Fruit fly (Drosophila melanogaster) whole organism, embryonic: ENCODE measurements around the gene CG14971.
A peak's percentile ranks its signal among the peaks of the same experiment; 100 is the strongest.

Experiments used
- CG10147 ChIP-seq: fragments of 200-800 bp; sonication (Bioruptor generic); optimal IDR thresholded peaks from 2 replicates; lab custom pipeline; 2019; ENCODE audit warnings: missing biosample characterization, mild to moderate bottlenecking, missing genetic modification characterization, moderate library complexity
- CG1024 ChIP-seq: fragments of 200-800 bp; sonication (Bioruptor generic); IDR thresholded peaks from 2 replicates; pipeline ENCODE4 v1.3.6; 2022; ENCODE audit warnings: missing biosample characterization, missing genetic modification characterization
- CG10565 ChIP-seq: fragments of 200-800 bp; sonication (Bioruptor generic); optimal IDR thresholded peaks from 3 replicates; lab custom pipeline; 2016; ENCODE audit warnings: missing biosample characterization, mild to moderate bottlenecking, missing genetic modification characterization
- CG10959 ChIP-seq: fragments of 200-800 bp; sonication (Bioruptor generic); IDR thresholded peaks from 2 replicates; pipeline ENCODE4 v1.3.6; 2022; ENCODE audit warnings: missing biosample characterization, missing genetic modification characterization
- CG10979 ChIP-seq: fragments of 200-800 bp; sonication (Bioruptor generic); optimal IDR thresholded peaks from 2 replicates; lab custom pipeline; 2018; ENCODE audit warnings: missing biosample characterization, mild to moderate bottlenecking, missing genetic modification characterization, moderate library complexity
- CG11093 ChIP-seq: fragments of 200-800 bp; sonication (Bioruptor generic); IDR thresholded peaks from 3 replicates; pipeline ENCODE4 v1.3.6; 2022; ENCODE audit warnings: missing biosample characterization, missing genetic modification characterization
- CG11560 ChIP-seq: fragments of 200-800 bp; sonication (Bioruptor generic); IDR thresholded peaks from 3 replicates; pipeline ENCODE4 v1.3.6; 2022; ENCODE audit warnings: missing biosample characterization, missing genetic modification characterization
- CG12104 ChIP-seq: fragments of 200-800 bp; sonication (Bioruptor generic); optimal IDR thresholded peaks from 3 replicates; lab custom pipeline; 2016; ENCODE audit warnings: missing biosample characterization, missing genetic modification characterization
- CG12155 ChIP-seq: fragments of 200-800 bp; sonication (Bioruptor generic); optimal IDR thresholded peaks from 3 replicates; lab custom pipeline; 2016; ENCODE audit warnings: missing biosample characterization, missing genetic modification characterization
- CG12236 ChIP-seq: fragments of 200-800 bp; sonication (Bioruptor generic); optimal IDR thresholded peaks from 2 replicates; lab custom pipeline; 2016; ENCODE audit warnings: missing biosample characterization, missing genetic modification characterization
- CG12942 ChIP-seq: fragments of 200-800 bp; sonication (Bioruptor generic); optimal IDR thresholded peaks from 3 replicates; lab custom pipeline; 2016; ENCODE audit warnings: missing biosample characterization, missing genetic modification characterization
- CG14050 ChIP-seq: fragments of 200-800 bp; sonication (Bioruptor generic); IDR thresholded peaks from 3 replicates; pipeline ENCODE4 v1.3.6; 2022; ENCODE audit warnings: missing biosample characterization, missing genetic modification characterization
- CG15514 ChIP-seq: fragments of 200-800 bp; sonication (Bioruptor generic); optimal IDR thresholded peaks from 3 replicates; lab custom pipeline; 2017; ENCODE audit warnings: missing biosample characterization, missing genetic modification characterization, mild to moderate bottlenecking, moderate library complexity, missing genetic modification reagents
- CG1603 ChIP-seq: fragments of 200-800 bp; sonication (Bioruptor generic); optimal IDR thresholded peaks from 2 replicates; lab custom pipeline; 2019; ENCODE audit warnings: missing biosample characterization, mild to moderate bottlenecking, missing genetic modification characterization, moderate library complexity
- CG17328 ChIP-seq: fragments of 200-800 bp; sonication (Bioruptor generic); IDR thresholded peaks from 2 replicates; pipeline ENCODE4 v1.3.6; 2022; ENCODE audit warnings: missing biosample characterization, missing genetic modification characterization
- CG30403 ChIP-seq: fragments of 200-800 bp; sonication (Bioruptor generic); optimal IDR thresholded peaks from 3 replicates; lab custom pipeline; 2016; ENCODE audit warnings: missing biosample characterization, missing genetic modification characterization
- CG3407 ChIP-seq: fragments of 200-800 bp; sonication (Bioruptor generic); optimal IDR thresholded peaks from 2 replicates; lab custom pipeline; 2018; ENCODE audit warnings: missing biosample characterization, mild to moderate bottlenecking, missing genetic modification characterization
- CG34422 ChIP-seq: fragments of 200-800 bp; sonication (Bioruptor generic); IDR thresholded peaks from 3 replicates; pipeline ENCODE4 v1.3.6; 2022; ENCODE audit warnings: missing biosample characterization, missing genetic modification characterization
- CG3726 ChIP-seq: fragments of 200-800 bp; sonication (Bioruptor generic); IDR thresholded peaks from 3 replicates; pipeline ENCODE4, ENCODE4 v1.3.6; 2022; ENCODE audit warnings: missing biosample characterization, missing genetic modification characterization
- CG42726 ChIP-seq: fragments of 200-800 bp; sonication (Bioruptor generic); IDR thresholded peaks from 2 replicates; pipeline ENCODE4 v1.3.6; 2022; ENCODE audit warnings: missing biosample characterization, missing genetic modification characterization; ENCODE audit not compliant: partially characterized antibody
- CG4617 ChIP-seq: fragments of 200-800 bp; sonication (Bioruptor generic); optimal IDR thresholded peaks from 3 replicates; lab custom pipeline; 2016; ENCODE audit warnings: missing biosample characterization, missing genetic modification characterization, borderline replicate concordance
- CG4820 ChIP-seq: fragments of 200-800 bp; sonication (Bioruptor generic); optimal IDR thresholded peaks from 3 replicates; lab custom pipeline; 2016; ENCODE audit warnings: missing biosample characterization, missing genetic modification characterization
- CG5245 ChIP-seq: fragments of 200-800 bp; sonication (Bioruptor generic); optimal IDR thresholded peaks from 3 replicates; lab custom pipeline; 2016; ENCODE audit warnings: missing biosample characterization, missing genetic modification characterization
- CG9215 ChIP-seq: fragments of 200-800 bp; sonication (Bioruptor generic); IDR thresholded peaks from 2 replicates; pipeline ENCODE4 v1.3.6; 2022; ENCODE audit warnings: missing biosample characterization, missing genetic modification characterization
- CG9437 ChIP-seq: fragments of 200-800 bp; sonication (Bioruptor generic); optimal IDR thresholded peaks from 2 replicates; lab custom pipeline; 2018; ENCODE audit warnings: missing biosample characterization, mild to moderate bottlenecking, missing genetic modification characterization
- CHES-1-like ChIP-seq: fragments of 200-800 bp; sonication (Bioruptor generic); optimal IDR thresholded peaks from 2 replicates; lab custom pipeline; 2016; ENCODE audit warnings: missing biosample characterization, missing genetic modification characterization
- Dip2 ChIP-seq: fragments of 200-800 bp; sonication (Bioruptor generic); IDR thresholded peaks from 2 replicates; pipeline ENCODE4 v1.3.6; 2022; ENCODE audit warnings: missing biosample characterization, missing genetic modification characterization
- Drgx ChIP-seq: fragments of 200-800 bp; sonication (Bioruptor generic); IDR thresholded peaks from 2 replicates; pipeline ENCODE4 v1.3.6; 2022; ENCODE audit warnings: missing biosample characterization, missing genetic modification characterization
- Hr51 ChIP-seq, 2 experiments: fragments of 200-800 bp; sonication (Bioruptor generic); optimal IDR thresholded peaks; 2 replicates in 1 of 2; 3 replicates in 1 of 2; lab custom pipeline; 2016 to 2018; ENCODE audit warnings: missing biosample characterization in 2 of 2, missing genetic modification characterization in 2 of 2, mild to moderate bottlenecking in 1 of 2, moderate library complexity in 1 of 2
- Nf-YC ChIP-seq: fragments of 200-800 bp; optimal IDR thresholded peaks from 3 replicates; lab custom pipeline; 2019; ENCODE audit warnings: missing biosample characterization, mild to moderate bottlenecking, missing genetic modification characterization, moderate library complexity
- Oaz ChIP-seq: fragments of 200-800 bp; sonication (Bioruptor generic); IDR thresholded peaks from 2 replicates; pipeline ENCODE4 v1.3.6; 2022; ENCODE audit warnings: missing biosample characterization, missing genetic modification characterization
- PHDP ChIP-seq: fragments of 200-800 bp; sonication (Bioruptor generic); optimal IDR thresholded peaks from 3 replicates; lab custom pipeline; 2018; ENCODE audit warnings: missing biosample characterization, mild to moderate bottlenecking, missing genetic modification characterization, moderate library complexity
- Six4 ChIP-seq: fragments of 200-800 bp; sonication (Bioruptor generic); optimal IDR thresholded peaks from 2 replicates; lab custom pipeline; 2016; ENCODE audit warnings: missing biosample characterization, missing genetic modification characterization
- Spps ChIP-seq: fragments of 200-800 bp; sonication (Bioruptor generic); optimal IDR thresholded peaks from 2 replicates; lab custom pipeline; 2018; ENCODE audit warnings: missing biosample characterization, mild to moderate bottlenecking, missing genetic modification characterization
- Sry-δ ChIP-seq: fragments of 200-800 bp; sonication (Bioruptor generic); optimal IDR thresholded peaks from 2 replicates; lab custom pipeline; 2016; ENCODE audit warnings: missing biosample characterization, missing genetic modification characterization
- amos ChIP-seq: fragments of 200-800 bp; sonication (Bioruptor generic); IDR thresholded peaks from 2 replicates; pipeline ENCODE4 v1.3.6; 2022; ENCODE audit warnings: missing biosample characterization, missing genetic modification characterization; ENCODE audit not compliant: partially characterized antibody
- ara ChIP-seq: fragments of 200-800 bp; sonication (Bioruptor generic); IDR thresholded peaks from 2 replicates; pipeline ENCODE4 v1.3.6; 2022; ENCODE audit warnings: missing biosample characterization, missing genetic modification characterization
- ci ChIP-seq: fragments of 200-800 bp; sonication (Bioruptor generic); IDR thresholded peaks from 3 replicates; pipeline ENCODE4 v1.3.6; 2022; ENCODE audit warnings: missing biosample characterization, missing genetic modification characterization
- emc ChIP-seq: fragments of 200-800 bp; sonication (Bioruptor generic); optimal IDR thresholded peaks from 2 replicates; lab custom pipeline; 2016; ENCODE audit warnings: missing biosample characterization, missing genetic modification characterization
- fu2 ChIP-seq: fragments of 200-800 bp; sonication (Bioruptor generic); optimal IDR thresholded peaks from 2 replicates; lab custom pipeline; 2016; ENCODE audit warnings: missing biosample characterization, missing genetic modification characterization
- inv ChIP-seq: fragments of 200-800 bp; sonication (Bioruptor generic); IDR thresholded peaks from 2 replicates; pipeline ENCODE4 v1.3.6; 2022; ENCODE audit warnings: missing biosample characterization, missing genetic modification characterization; ENCODE audit not compliant: partially characterized antibody
- jumu ChIP-seq: fragments of 200-800 bp; sonication (Bioruptor generic); optimal IDR thresholded peaks from 3 replicates; lab custom pipeline; 2016; ENCODE audit warnings: missing biosample characterization, missing genetic modification characterization
- lola ChIP-seq, 3 experiments: fragments of >200 bp in 2 of 3; fragments of 200-800 bp in 1 of 3; sonication (Bioruptor generic) in 1 of 3; optimal IDR thresholded peaks; 2 replicates each; lab custom pipeline; 2017 to 2019; ENCODE audit warnings: missing biosample characterization in 3 of 3, missing genetic modification characterization in 3 of 3, mild to moderate bottlenecking in 1 of 3, moderate library complexity in 1 of 3
- pb ChIP-seq: fragments of 200-800 bp; sonication (Bioruptor generic); optimal IDR thresholded peaks from 3 replicates; lab custom pipeline; 2016; ENCODE audit warnings: missing biosample characterization, missing genetic modification characterization
- sima ChIP-seq: fragments of 200-800 bp; sonication (Bioruptor generic); optimal IDR thresholded peaks from 2 replicates; lab custom pipeline; 2016; ENCODE audit warnings: missing biosample characterization, missing genetic modification characterization
- tup ChIP-seq: fragments of 200-800 bp; sonication (Bioruptor generic); optimal IDR thresholded peaks from 2 replicates; lab custom pipeline; 2016; ENCODE audit warnings: missing biosample characterization, mild to moderate bottlenecking, missing genetic modification characterization, moderate library complexity
- twi ChIP-seq: fragments of 200-800 bp; optimal IDR thresholded peaks from 2 replicates; lab custom pipeline; 2019; ENCODE audit warnings: missing biosample characterization, mild to moderate bottlenecking, missing genetic modification characterization, moderate library complexity
- unpg ChIP-seq: fragments of 200-800 bp; sonication (Bioruptor generic); optimal IDR thresholded peaks from 3 replicates; lab custom pipeline; 2018; ENCODE audit warnings: missing biosample characterization, mild to moderate bottlenecking, missing genetic modification characterization, moderate library complexity
- wdn ChIP-seq: fragments of 200-800 bp; sonication (Bioruptor generic); IDR thresholded peaks from 2 replicates; pipeline ENCODE4 v1.3.6; 2022; ENCODE audit warnings: missing biosample characterization, missing genetic modification characterization

The CG14971 gene

DNA sequence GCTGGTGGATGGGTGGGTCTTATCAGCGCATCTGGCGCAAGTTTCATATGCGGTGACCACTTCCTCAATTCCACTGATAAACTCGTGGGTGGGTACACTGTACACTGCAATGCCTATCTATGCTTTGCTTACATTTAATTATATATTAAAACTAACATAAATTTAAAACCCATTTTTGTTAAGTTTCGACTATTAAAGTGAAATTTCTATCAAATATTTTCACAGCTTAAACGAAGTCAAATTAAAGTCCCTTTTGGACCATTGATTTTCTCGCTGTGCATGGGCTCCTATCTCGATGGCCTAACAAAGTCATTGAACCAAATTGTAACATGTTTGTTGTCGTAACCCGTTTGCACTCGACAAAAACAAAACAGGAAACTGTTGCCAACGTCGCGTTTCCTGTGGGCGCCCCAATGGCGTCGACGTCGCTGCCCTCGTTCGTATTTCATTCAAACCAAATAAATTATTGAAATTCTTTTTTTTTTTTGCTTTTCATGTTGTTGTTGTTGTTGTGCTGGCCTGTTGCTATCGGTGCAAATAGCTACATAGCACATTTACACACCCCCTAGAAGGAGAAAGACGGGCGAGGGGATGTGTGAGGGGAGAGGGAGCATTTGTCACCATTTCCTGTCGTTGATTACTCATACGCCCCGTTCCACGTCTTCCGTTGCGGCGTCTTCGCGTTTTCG is 38.3 kb downstream of the CG14971 start (continued):
- TF ChIP-seq CG10979 (tag; lab: Kevin White, UChicago): peak; percentile 69
- no peak for TF ChIP-seq CG10565 (GFP tag; lab: Kevin White, UChicago)
- TF ChIP-seq CG10959 (GFP tag; lab: Robert Waterston, UW): peak; percentile 53
- peak; percentile 60 for TF ChIP-seq twi (tag; lab: Kevin White, UChicago)
- peak; percentile 83 for TF ChIP-seq wdn (GFP tag; lab: Robert Waterston, UW)
- TF ChIP-seq Hr51 (GFP tag; optimal IDR thresholded peaks at IDR 0.05; lab: Kevin White, UChicago): peak in 1 of 2 experiments; percentile 90
- TF ChIP-seq pb (GFP tag; lab: Kevin White, UChicago): no peak
- TF ChIP-seq CG14050 (GFP tag; lab: Robert Waterston, UW): peak; percentile 83
- peak; percentile 79; the same call in 1 of the 3 replicates for TF ChIP-seq CG3726 (GFP tag; lab: Robert Waterston, UW)
- TF ChIP-seq Dip2 (GFP tag; lab: Robert Waterston, UW): no peak
- no peak for TF ChIP-seq CG42726 (GFP tag; lab: Robert Waterston, UW)
- TF ChIP-seq CG4617 (GFP tag; lab: Kevin White, UChicago): peak; percentile 37
- peak; percentile 81 for TF ChIP-seq CG30403 (GFP tag; lab: Kevin White, UChicago)
- peak; percentile 50 for TF ChIP-seq CG5245 (GFP tag; lab: Kevin White, UChicago)
- peak; percentile 31 for TF ChIP-seq Spps (tag; lab: Kevin White, UChicago)
- TF ChIP-seq Nf-YC (tag; lab: Kevin White, UChicago): peak; percentile 52
- peak; percentile 70 for TF ChIP-seq ara (GFP tag; lab: Robert Waterston, UW)
- TF ChIP-seq CHES-1-like (GFP tag; lab: Kevin White, UChicago): peak; percentile 33
- TF ChIP-seq Sry-δ (GFP tag; lab: Kevin White, UChicago): peak; percentile 2
- no peak for TF ChIP-seq inv (GFP tag; lab: Robert Waterston, UW)
- TF ChIP-seq Six4 (GFP tag; lab: Kevin White, UChicago): peak; percentile 58
- TF ChIP-seq Drgx (GFP tag; lab: Robert Waterston, UW): peak; percentile 73
- TF ChIP-seq CG12155: peak; percentile 74
- peak; percentile 4 for TF ChIP-seq tup (GFP tag; lab: Kevin White, UChicago)
- TF ChIP-seq CG1024 (GFP tag; lab: Robert Waterston, UW): peak; percentile 73
- peak; percentile 77 for TF ChIP-seq CG12104 (GFP tag; lab: Kevin White, UChicago)
- peak; percentile 91 for TF ChIP-seq PHDP (tag; lab: Kevin White, UChicago)
- TF ChIP-seq CG17328: peak; percentile 78
- TF ChIP-seq CG4820: peak; percentile 72
- peak; percentile 81 for TF ChIP-seq Oaz (GFP tag; lab: Robert Waterston, UW)
- TF ChIP-seq sima (GFP tag; lab: Kevin White, UChicago): no peak
- TF ChIP-seq CG12236 (GFP tag; lab: Kevin White, UChicago): no peak
- peak; percentile 72 for TF ChIP-seq CG15514 (GFP tag; lab: Kevin White, UChicago)
- no peak for TF ChIP-seq amos (GFP tag; lab: Robert Waterston, UW)
- TF ChIP-seq CG1603: peak; percentile 73
- peak; percentile 29 for TF ChIP-seq fu2
- TF ChIP-seq lola (GFP tag; optimal IDR thresholded peaks at IDR 0.05; lab: Kevin White, UChicago): peak in 1 of 3 experiments; percentile 56
- TF ChIP-seq emc: no peak
- TF ChIP-seq CG9437: peak; percentile 66
- no peak for TF ChIP-seq jumu (GFP tag; lab: Kevin White, UChicago)
- peak; percentile 63 for TF ChIP-seq CG3407 (GFP tag; lab: Kevin White, UChicago)
- TF ChIP-seq unpg: peak; percentile 89
- TF ChIP-seq CG11093 (GFP tag; lab: Robert Waterston, UW): peak; percentile 70; the same call in 2 of the 3 replicates
- TF ChIP-seq CG12942 (GFP tag; lab: Kevin White, UChicago): peak; percentile 72
- TF ChIP-seq ci (GFP tag; lab: Robert Waterston, UW): peak; percentile 88
- TF ChIP-seq CG9215 (GFP tag; lab: Robert Waterston, UW): peak; percentile 66
- peak; percentile 79; the same call in 2 of the 3 replicates for TF ChIP-seq CG34422 (GFP tag; lab: Robert Waterston, UW)
- TF ChIP-seq CG11560 (tag; lab: Robert Waterston, UW): peak; percentile 76
- peak; percentile 80 for TF ChIP-seq CG10147 (GFP tag; lab: Kevin White, UChicago)
